Fruit fly (Drosophila melanogaster) whole organism, adult: Measurements from ENCODE around the gene LanB2.

ENCODE experiments used
- CG14711 ChIP-seq: fragments of 200-800 bp; sonication (Bioruptor generic); optimal IDR thresholded peaks from 2 replicates; lab custom pipeline; 2018; ENCODE audit warnings: missing biosample characterization, mild to moderate bottlenecking, missing genetic modification characterization, moderate library complexity
- CG1620 ChIP-seq: fragments of 200-800 bp; sonication (Bioruptor generic); optimal IDR thresholded peaks from 2 replicates; lab custom pipeline; 2016; ENCODE audit warnings: missing biosample characterization, missing genetic modification characterization
- CG5204 ChIP-seq: fragments of 200-800 bp; sonication (Bioruptor generic); optimal IDR thresholded peaks from 2 replicates; lab custom pipeline; 2016; ENCODE audit warnings: missing biosample characterization, missing genetic modification characterization
- CG7101 ChIP-seq: fragments of 200-800 bp; sonication (Bioruptor generic); optimal IDR thresholded peaks from 2 replicates; lab custom pipeline; 2018; ENCODE audit warnings: missing biosample characterization, mild to moderate bottlenecking, missing genetic modification characterization, moderate library complexity
- Hr96 ChIP-seq: fragments of 200-800 bp; sonication (Bioruptor generic); optimal IDR thresholded peaks from 2 replicates; lab custom pipeline; 2016; ENCODE audit warnings: missing biosample characterization, missing genetic modification characterization
- Mnt ChIP-seq: fragments of 200-800 bp; sonication (Bioruptor generic); optimal IDR thresholded peaks from 2 replicates; lab custom pipeline; 2016; ENCODE audit warnings: missing biosample characterization, mild to moderate bottlenecking, missing genetic modification characterization
- bab1 ChIP-seq: fragments of 200-800 bp; sonication (Bioruptor generic); optimal IDR thresholded peaks from 3 replicates; lab custom pipeline; 2019; ENCODE audit warnings: missing biosample characterization, mild to moderate bottlenecking, missing genetic modification characterization, moderate library complexity
- cic ChIP-seq: fragments of 200-800 bp; sonication (Bioruptor generic); optimal IDR thresholded peaks from 2 replicates; lab custom pipeline; 2017; ENCODE audit warnings: missing biosample characterization, mild to moderate bottlenecking, missing genetic modification characterization, moderate library complexity
- ovo ChIP-seq: fragments of 200-800 bp; sonication (Bioruptor generic); optimal IDR thresholded peaks from 2 replicates; lab custom pipeline; 2016; ENCODE audit warnings: missing biosample characterization, missing genetic modification characterization
- toe ChIP-seq: fragments of 200-800 bp; sonication (Bioruptor generic); optimal IDR thresholded peaks from 2 replicates; lab custom pipeline; 2016; ENCODE audit warnings: missing biosample characterization, missing genetic modification characterization

dm6 chr3L:9614589-9615442, at the start of gene LanB2:
- TF ChIP-seq CG1620 (GFP tag; lab: Kevin White, UChicago) (no peak), Mnt (no peak), CG14711 (tag; lab: Kevin White, UChicago) (no peak), toe (GFP tag; lab: Kevin White, UChicago) (no peak), cic (GFP tag; lab: Kevin White, UChicago) (no peak), CG5204 (GFP tag; lab: Kevin White, UChicago) (no peak), Hr96 (GFP tag; lab: Kevin White, UChicago) (no peak), CG7101 (tag; lab: Kevin White, UChicago) (no peak), bab1 (GFP tag; lab: Kevin White, UChicago) (no peak), ovo (no peak)
